Worm (Caenorhabditis elegans) whole organism, early embryonic: Measurements from ENCODE around the gene math-6.

Experiments used
- B0310.2 ChIP-seq: sonication (generic microtip); optimal IDR thresholded peaks from 2 replicates; lab custom pipeline; 2016; ENCODE audit warnings: mild to moderate bottlenecking, missing genetic modification characterization, missing compliant biosample characterization
- F13C5.2 ChIP-seq: sonication (generic microtip); optimal IDR thresholded peaks from 2 replicates; lab custom pipeline; 2017; ENCODE audit warnings: mild to moderate bottlenecking, missing genetic modification characterization, inconsistent platforms, missing compliant biosample characterization
- aly-1 ChIP-seq: sonication (generic microtip); optimal IDR thresholded peaks from 2 replicates; lab custom pipeline; 2016; ENCODE audit warnings: missing genetic modification characterization, missing compliant biosample characterization
- ama-1 ChIP-seq: fragments of 150-350 bp; optimal IDR thresholded peaks from 2 replicates; lab custom pipeline; 2014
- ceh-13 ChIP-seq: fragments of 200-800 bp; sonication (Bioruptor generic); optimal IDR thresholded peaks from 2 replicates; lab custom pipeline; 2018; ENCODE audit warnings: mild to moderate bottlenecking, missing genetic modification characterization, missing compliant biosample characterization
- ceh-36 ChIP-seq: sonication (generic microtip); optimal IDR thresholded peaks from 2 replicates; lab custom pipeline; 2016; ENCODE audit warnings: missing genetic modification characterization, inconsistent platforms, missing compliant biosample characterization
- ets-7 ChIP-seq: sonication (generic microtip); optimal IDR thresholded peaks from 2 replicates; lab custom pipeline; 2016; ENCODE audit warnings: missing genotype, missing genetic modification characterization, missing compliant biosample characterization
- flt-1 ChIP-seq: fragments of 200-800 bp; sonication (Bioruptor generic); IDR thresholded peaks from 2 replicates; pipeline ENCODE4 v1.3.6; 2022; ENCODE audit warnings: missing genetic modification characterization, missing compliant biosample characterization
- hmbx-1 ChIP-seq: sonication (generic microtip); optimal IDR thresholded peaks from 2 replicates; lab custom pipeline; 2016; ENCODE audit warnings: mild to moderate bottlenecking, missing genetic modification characterization, missing compliant biosample characterization
- hmg-4 ChIP-seq: fragments of 200-800 bp; sonication (Bioruptor generic); optimal IDR thresholded peaks from 2 replicates; lab custom pipeline; 2018; ENCODE audit warnings: mild to moderate bottlenecking, missing genetic modification characterization, missing compliant biosample characterization
- hnd-1 ChIP-seq: sonication (generic microtip); optimal IDR thresholded peaks from 2 replicates; lab custom pipeline; 2016; ENCODE audit warnings: missing genetic modification characterization, missing compliant biosample characterization
- pes-1 ChIP-seq: fragments of 200-800 bp; sonication (Bioruptor generic); IDR thresholded peaks from 2 replicates; pipeline ENCODE4 v1.3.6; 2022; ENCODE audit warnings: missing genetic modification reagents, missing genetic modification characterization, missing compliant biosample characterization
- scrt-1 ChIP-seq: fragments of 200-800 bp; sonication (Bioruptor generic); IDR thresholded peaks from 2 replicates; pipeline ENCODE4 v1.3.6; 2022; ENCODE audit warnings: missing genetic modification characterization, missing compliant biosample characterization
- sea-1 ChIP-seq: fragments of 200-800 bp; sonication (Bioruptor generic); conservative IDR thresholded peaks from 2 replicates; pipeline ENCODE4 v1.3.6; 2022; ENCODE audit warnings: missing genetic modification characterization, missing compliant biosample characterization
- tbx-11 ChIP-seq: fragments of 200-800 bp; sonication (Bioruptor generic); IDR thresholded peaks from 2 replicates; pipeline ENCODE4 v1.3.6; 2022; ENCODE audit warnings: missing genetic modification characterization, missing compliant biosample characterization
- tbx-37 ChIP-seq: fragments of 200-800 bp; sonication (Bioruptor generic); conservative IDR thresholded peaks from 2 replicates; pipeline ENCODE4 v1.3.6; 2022; ENCODE audit warnings: missing genetic modification reagents, missing genetic modification characterization, missing compliant biosample characterization
- tra-4 ChIP-seq: sonication (generic microtip); optimal IDR thresholded peaks from 2 replicates; lab custom pipeline; 2017; ENCODE audit warnings: missing genetic modification characterization, missing compliant biosample characterization

math-6 gene

ce11 chrII:1851716-1852115, 32.8 kb downstream of the math-6 start:
- no peak for TF ChIP-seq B0310.2 (tag; lab: Kevin White, UChicago)
- no peak for TF ChIP-seq tbx-37
- no peak for TF ChIP-seq ets-7 (tag; lab: Kevin White, UChicago)
- TF ChIP-seq F13C5.2 (tag; lab: Kevin White, UChicago) = no peak
- TF ChIP-seq sea-1 (GFP tag; lab: Robert Waterston, UW) = no peak
- TF ChIP-seq hmbx-1 = no peak
- TF ChIP-seq tbx-11 (GFP tag; lab: Robert Waterston, UW) = no peak
- no peak for TF ChIP-seq ceh-13 (GFP tag; lab: Kevin White, UChicago)
- no peak for TF ChIP-seq ama-1 (lab: Kevin White, UChicago)
- TF ChIP-seq hmg-4 (GFP tag; lab: Kevin White, UChicago) = no peak
- no peak for TF ChIP-seq pes-1 (GFP tag; lab: Robert Waterston, UW)
- no peak for TF ChIP-seq hnd-1 (tag; lab: Kevin White, UChicago)
- no peak for TF ChIP-seq ceh-36 (tag; lab: Kevin White, UChicago)
- no peak for TF ChIP-seq tra-4 (tag; lab: Kevin White, UChicago)
- no peak for TF ChIP-seq scrt-1 (GFP tag; lab: Robert Waterston, UW)
- TF ChIP-seq flt-1 = no peak
- TF ChIP-seq aly-1 (tag; lab: Kevin White, UChicago) = no peak

ce11 chrII:1850840-1851294, 33.7 kb downstream of the math-6 start, which contains the start of gene C52E2.3:
C52E2.3 (plus strand) TSS chrII:1851244.
- no peak for TF ChIP-seq tbx-11 (GFP tag; lab: Robert Waterston, UW)
- TF ChIP-seq tbx-37 = no peak
- no peak for TF ChIP-seq pes-1 (GFP tag; lab: Robert Waterston, UW)
- no peak for TF ChIP-seq aly-1 (tag; lab: Kevin White, UChicago)
- no peak for TF ChIP-seq tra-4 (tag; lab: Kevin White, UChicago)
- TF ChIP-seq scrt-1 (GFP tag; lab: Robert Waterston, UW) = no peak
- TF ChIP-seq ceh-36 (tag; lab: Kevin White, UChicago) = no peak
- TF ChIP-seq F13C5.2 (tag; lab: Kevin White, UChicago) = no peak
- no peak for TF ChIP-seq sea-1 (GFP tag; lab: Robert Waterston, UW)
- no peak for TF ChIP-seq ets-7 (tag; lab: Kevin White, UChicago)
- TF ChIP-seq B0310.2 (tag; lab: Kevin White, UChicago) = no peak

ce11 chrII:1850299-1850698, 34.2 kb downstream of the math-6 start, which contains the start of gene fbxb-96:
fbxb-96 (minus strand) TSS chrII:1850399.
- TF ChIP-seq aly-1 (tag; lab: Kevin White, UChicago) = no peak

ce11 chrII:1848109-1848508, 36.4 kb downstream of the math-6 start, which contains the start of gene fbxb-97:
fbxb-97 (minus strand) TSS chrII:1848161.
- no peak for TF ChIP-seq scrt-1 (GFP tag; lab: Robert Waterston, UW)
- TF ChIP-seq aly-1 (tag; lab: Kevin White, UChicago) = no peak
- no peak for TF ChIP-seq hmbx-1

ce11 chrII:1844552-1844951, 40.0 kb downstream of the math-6 start:
- TF ChIP-seq hmg-4 (GFP tag; lab: Kevin White, UChicago) (no peak), B0310.2 (tag; lab: Kevin White, UChicago) (no peak), hmbx-1 (no peak), tbx-11 (GFP tag; lab: Robert Waterston, UW) (no peak), hnd-1 (tag; lab: Kevin White, UChicago) (no peak), aly-1 (tag; lab: Kevin White, UChicago) (no peak), flt-1 (no peak), tra-4 (tag; lab: Kevin White, UChicago) (no peak)

ce11 chrII:1842894-1843293, 41.6 kb downstream of the math-6 start, which contains the start of the genes C52E2.5 and C52E2.4:
C52E2.5 (minus strand) TSS chrII:1842936.
C52E2.4 (plus strand) TSS chrII:1843145.
- no peak for TF ChIP-seq hnd-1 (tag; lab: Kevin White, UChicago)
- TF ChIP-seq ets-7 (tag; lab: Kevin White, UChicago) = no peak
- no peak for TF ChIP-seq pes-1 (GFP tag; lab: Robert Waterston, UW)
- no peak for TF ChIP-seq F13C5.2 (tag; lab: Kevin White, UChicago)
- no peak for TF ChIP-seq scrt-1 (GFP tag; lab: Robert Waterston, UW)
- TF ChIP-seq aly-1 (tag; lab: Kevin White, UChicago) = no peak
- TF ChIP-seq B0310.2 (tag; lab: Kevin White, UChicago) = no peak
- no peak for TF ChIP-seq sea-1 (GFP tag; lab: Robert Waterston, UW)
- TF ChIP-seq ceh-36 (tag; lab: Kevin White, UChicago) = no peak
- no peak for TF ChIP-seq tbx-37
- TF ChIP-seq hmg-4 (GFP tag; lab: Kevin White, UChicago) = no peak
- TF ChIP-seq tra-4 (tag; lab: Kevin White, UChicago) = no peak
- no peak for TF ChIP-seq ama-1 (lab: Kevin White, UChicago)
- TF ChIP-seq flt-1 = no peak

ce11 chrII:1836204-1836603, 48.3 kb downstream of the math-6 start, which contains the start of gene T08E11.1:
T08E11.1 (plus strand) TSS chrII:1836504.
- TF ChIP-seq pes-1 (GFP tag; lab: Robert Waterston, UW) = no peak
- TF ChIP-seq tra-4 (tag; lab: Kevin White, UChicago) = no peak
- no peak for TF ChIP-seq scrt-1 (GFP tag; lab: Robert Waterston, UW)
- no peak for TF ChIP-seq hmbx-1
- no peak for TF ChIP-seq ceh-13 (GFP tag; lab: Kevin White, UChicago)
- no peak for TF ChIP-seq flt-1
- TF ChIP-seq ceh-36 (tag; lab: Kevin White, UChicago) = no peak
- TF ChIP-seq sea-1 (GFP tag; lab: Robert Waterston, UW) = no peak
- no peak for TF ChIP-seq ets-7 (tag; lab: Kevin White, UChicago)
- TF ChIP-seq tbx-37 = no peak
- no peak for TF ChIP-seq hmg-4 (GFP tag; lab: Kevin White, UChicago)
- TF ChIP-seq tbx-11 (GFP tag; lab: Robert Waterston, UW) = no peak
- no peak for TF ChIP-seq B0310.2 (tag; lab: Kevin White, UChicago)
